Fruit fly (Drosophila melanogaster): ENCODE measurements around the gene AdipoR.

The AdipoR gene

DNA sequence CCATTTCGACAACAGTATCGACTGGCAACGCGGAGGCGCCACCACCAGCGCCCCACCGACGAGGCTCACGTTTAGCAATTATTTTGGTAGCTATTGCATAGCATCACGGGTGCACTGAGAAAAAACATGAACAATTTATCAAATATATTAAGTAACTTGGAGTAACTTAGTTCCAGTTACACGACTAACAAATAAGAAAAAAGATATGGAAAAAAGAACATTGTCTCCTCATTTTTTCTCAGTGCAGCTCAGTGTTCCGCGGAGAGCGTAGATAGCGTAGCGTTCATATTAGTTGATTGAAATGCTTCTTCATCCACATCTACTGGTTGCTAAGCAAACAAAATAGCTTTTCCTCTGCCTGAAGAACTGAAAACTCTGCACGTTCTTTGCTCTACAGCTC is 32.3 kb downstream of the AdipoR start:
- TF ChIP-seq ATbp (GFP tag; optimal IDR thresholded peaks at IDR 0.05) (no peak), Dfd (GFP tag; optimal IDR thresholded peaks at IDR 0.05) (no peak), CG30403 (GFP tag; optimal IDR thresholded peaks at IDR 0.05) (no peak), CG6272 (GFP tag; IDR thresholded peaks at IDR 0.05) (no peak), CG6689 (GFP tag; IDR thresholded peaks at IDR 0.05) (no peak), schlank (tag; optimal IDR thresholded peaks at IDR 0.05) (no peak), Taf1 (GFP tag; IDR thresholded peaks at IDR 0.05) (no peak), Tbp (GFP tag; optimal IDR thresholded peaks at IDR 0.05) (no peak), lab (GFP tag; optimal IDR thresholded peaks at IDR 0.05) (peak; percentile 22), CG17802 (tag; optimal IDR thresholded peaks at IDR 0.05) (no peak), sc (optimal IDR thresholded peaks at IDR 0.05) (no peak), sc (GFP tag; optimal IDR thresholded peaks at IDR 0.05) (no peak), CG8281 (tag; optimal IDR thresholded peaks at IDR 0.05) (no peak), lbe (GFP tag; optimal IDR thresholded peaks at IDR 0.05) (no peak), CG3726 (GFP tag; IDR thresholded peaks at IDR 0.05) (no peak), CG9215 (GFP tag; IDR thresholded peaks at IDR 0.05) (no peak), Dad (GFP tag; optimal IDR thresholded peaks at IDR 0.05) (no peak), CG7928 (GFP tag; optimal IDR thresholded peaks at IDR 0.05) (no peak), zen2 (GFP tag; IDR thresholded peaks at IDR 0.05; ENCODE audit: partially characterized antibody) (no peak), Mad (GFP tag; optimal IDR thresholded peaks at IDR 0.05) (no peak), CG11504 (tag; optimal IDR thresholded peaks at IDR 0.05) (peak; percentile 17), eyg (GFP tag; optimal IDR thresholded peaks at IDR 0.05) (no peak), CG13296 (GFP tag; optimal IDR thresholded peaks at IDR 0.05) (no peak), br (optimal IDR thresholded peaks at IDR 0.05) (no peak), Pdp1 (GFP tag; optimal IDR thresholded peaks at IDR 0.05) (no peak), Opbp (GFP tag; IDR thresholded peaks at IDR 0.05; ENCODE audit: partially characterized antibody) (no peak), ab (GFP tag; optimal IDR thresholded peaks at IDR 0.05) (no peak), NC2β (GFP tag; optimal IDR thresholded peaks at IDR 0.05) (no peak), CG10431 (GFP tag; optimal IDR thresholded peaks at IDR 0.05) (no peak), CG11398 (GFP tag; optimal IDR thresholded peaks at IDR 0.05) (no peak), CG16815 (GFP tag; optimal IDR thresholded peaks at IDR 0.05) (no peak), CG9876 (GFP tag; optimal IDR thresholded peaks at IDR 0.05) (no peak), Adf1 (GFP tag; IDR thresholded peaks at IDR 0.05) (no peak), CG6791 (GFP tag; IDR thresholded peaks at IDR 0.05; ENCODE audit: partially characterized antibody) (no peak), Kr (GFP tag; optimal IDR thresholded peaks at IDR 0.05) (no peak), Lpt (GFP tag; optimal IDR thresholded peaks at IDR 0.05) (no peak), fd64A (GFP tag; optimal IDR thresholded peaks at IDR 0.05) (no peak), pb (GFP tag; optimal IDR thresholded peaks at IDR 0.05) (no peak), CG33557 (GFP tag; optimal IDR thresholded peaks at IDR 0.05) (no peak), CG4730 (GFP tag; IDR thresholded peaks at IDR 0.05) (no peak), CG17829 (tag; optimal IDR thresholded peaks at IDR 0.05) (no peak), CG1233 (GFP tag; optimal IDR thresholded peaks at IDR 0.05) (no peak), HLH3B (GFP tag; IDR thresholded peaks at IDR 0.05) (no peak), Nf-YB (GFP tag; optimal IDR thresholded peaks at IDR 0.05) (no peak), slp2 (GFP tag; optimal IDR thresholded peaks at IDR 0.05) (no peak), CG12391 (tag; optimal IDR thresholded peaks at IDR 0.05) (no peak), CG13894 (tag; optimal IDR thresholded peaks at IDR 0.05) (no peak), CG31388 (GFP tag; optimal IDR thresholded peaks at IDR 0.05) (no peak), CG2120 (GFP tag; optimal IDR thresholded peaks at IDR 0.05) (peak; percentile 33), CG17612 (GFP tag; IDR thresholded peaks at IDR 0.05) (0 out of 2 replicates have a peak, but pooled peaks have one; percentile 12), Optix (GFP tag; IDR thresholded peaks at IDR 0.05) (no peak), run (tag; optimal IDR thresholded peaks at IDR 0.05) (no peak), cg (GFP tag; optimal IDR thresholded peaks at IDR 0.05) (no peak)
